Fruit fly (Drosophila melanogaster) whole organism, pupa: ENCODE results near the gene CG3631.

Experiments used
- CG10348 ChIP-seq: fragments of 200-800 bp; sonication (Bioruptor generic); IDR thresholded peaks from 2 replicates; pipeline ENCODE4 v1.3.6; 2022; ENCODE audit warnings: missing biosample characterization, missing genetic modification characterization
- CG12605 ChIP-seq: fragments of 200-800 bp; sonication (Bioruptor generic); IDR thresholded peaks from 2 replicates; pipeline ENCODE4 v1.3.6; 2022; ENCODE audit warnings: missing biosample characterization, missing genetic modification characterization
- CG13204 ChIP-seq: fragments of 200-800 bp; sonication (Bioruptor generic); optimal IDR thresholded peaks from 2 replicates; lab custom pipeline; 2018; ENCODE audit warnings: missing biosample characterization, mild to moderate bottlenecking, missing genetic modification characterization, moderate library complexity
- CG14655 ChIP-seq: fragments of 200-800 bp; sonication (Bioruptor generic); optimal IDR thresholded peaks from 3 replicates; lab custom pipeline; 2017; ENCODE audit warnings: mild to moderate bottlenecking, missing biosample characterization, missing genetic modification reagents, missing genetic modification characterization
- CG15710 ChIP-seq: fragments of 200-800 bp; sonication (Bioruptor generic); optimal IDR thresholded peaks from 2 replicates; lab custom pipeline; 2018; ENCODE audit warnings: missing biosample characterization, mild to moderate bottlenecking, missing genetic modification characterization, moderate library complexity
- CG17806 ChIP-seq: fragments of 200-800 bp; sonication (Bioruptor generic); optimal IDR thresholded peaks from 2 replicates; lab custom pipeline; 2018; ENCODE audit warnings: missing biosample characterization, mild to moderate bottlenecking, missing genetic modification characterization, moderate library complexity
- CG32121 ChIP-seq: fragments of 200-800 bp; sonication (Bioruptor generic); IDR thresholded peaks from 2 replicates; pipeline ENCODE4 v1.3.6; 2022; ENCODE audit warnings: missing biosample characterization, missing genetic modification characterization
- CG34367 ChIP-seq: fragments of 200-800 bp; sonication (Bioruptor generic); optimal IDR thresholded peaks from 2 replicates; lab custom pipeline; 2018; ENCODE audit warnings: missing biosample characterization, mild to moderate bottlenecking, missing genetic modification characterization
- CG4496 ChIP-seq: fragments of 200-800 bp; sonication (Bioruptor generic); IDR thresholded peaks from 3 replicates; pipeline ENCODE4 v1.3.6; 2022; ENCODE audit warnings: missing biosample characterization, missing genetic modification characterization
- CG8159 ChIP-seq: fragments of 200-800 bp; sonication (Bioruptor generic); optimal IDR thresholded peaks from 3 replicates; lab custom pipeline; 2018; ENCODE audit warnings: missing biosample characterization, mild to moderate bottlenecking, missing genetic modification characterization, moderate library complexity
- CG8301 ChIP-seq: fragments of 200-800 bp; sonication (Bioruptor generic); optimal IDR thresholded peaks from 2 replicates; lab custom pipeline; 2018; ENCODE audit warnings: missing biosample characterization, mild to moderate bottlenecking, missing genetic modification characterization
- CG9948 ChIP-seq: fragments of 200-800 bp; sonication (Bioruptor generic); optimal IDR thresholded peaks from 2 replicates; lab custom pipeline; 2018; ENCODE audit warnings: missing biosample characterization, mild to moderate bottlenecking, missing genetic modification characterization, moderate library complexity
- D1 ChIP-seq: fragments of 200-800 bp; sonication (Bioruptor generic); optimal IDR thresholded peaks from 2 replicates; lab custom pipeline; 2018; ENCODE audit warnings: missing biosample characterization, mild to moderate bottlenecking, missing genetic modification characterization, moderate library complexity
- EcR ChIP-seq: fragments of 200-800 bp; sonication (Bioruptor generic); optimal IDR thresholded peaks from 3 replicates; lab custom pipeline; 2019; ENCODE audit warnings: missing biosample characterization, missing genetic modification characterization, mild to moderate bottlenecking, moderate library complexity, missing genetic modification reagents
- Ets98B ChIP-seq: fragments of 200-800 bp; sonication (Bioruptor generic); IDR thresholded peaks from 2 replicates; pipeline ENCODE4 v1.3.6; 2022; ENCODE audit warnings: missing biosample characterization, missing genetic modification characterization
- Pif1A ChIP-seq: fragments of 200-800 bp; sonication (Bioruptor generic); optimal IDR thresholded peaks from 3 replicates; lab custom pipeline; 2016; ENCODE audit warnings: missing biosample characterization, missing genetic modification characterization
- Pif1B ChIP-seq: fragments of 200-800 bp; sonication (Bioruptor generic); optimal IDR thresholded peaks from 3 replicates; lab custom pipeline; 2016; ENCODE audit warnings: missing biosample characterization, missing genetic modification characterization
- Snoo ChIP-seq: fragments of 200-800 bp; sonication (Bioruptor generic); optimal IDR thresholded peaks from 3 replicates; lab custom pipeline; 2017; ENCODE audit warnings: missing biosample characterization, mild to moderate bottlenecking, missing genetic modification characterization, inconsistent platforms
- fd96Ca ChIP-seq: fragments of 200-800 bp; sonication (Bioruptor generic); IDR thresholded peaks from 3 replicates; pipeline ENCODE4 v1.3.6; 2022; ENCODE audit warnings: missing biosample characterization, missing genetic modification characterization
- gl ChIP-seq: fragments of 200-800 bp; sonication (Bioruptor generic); optimal IDR thresholded peaks from 2 replicates; lab custom pipeline; 2018; ENCODE audit warnings: missing biosample characterization, mild to moderate bottlenecking, missing genetic modification characterization
- rn ChIP-seq: fragments of 200-800 bp; sonication (Bioruptor generic); IDR thresholded peaks from 2 replicates; pipeline ENCODE4 v1.3.6; 2022; ENCODE audit warnings: missing biosample characterization, missing genetic modification characterization

Gene CG3631

dm6 chr3R:14901408-14902352, 22.4 kb downstream of the CG3631 start, which contains the start of gene RpS5b:
Gene RpS5b, minus strand, starts transcription at chr3R:14901563.
- peak; percentile 7 for TF ChIP-seq Snoo (tag; lab: Kevin White, UChicago)
- no peak for TF ChIP-seq EcR (GFP tag; lab: Kevin White, UChicago)

DNA sequence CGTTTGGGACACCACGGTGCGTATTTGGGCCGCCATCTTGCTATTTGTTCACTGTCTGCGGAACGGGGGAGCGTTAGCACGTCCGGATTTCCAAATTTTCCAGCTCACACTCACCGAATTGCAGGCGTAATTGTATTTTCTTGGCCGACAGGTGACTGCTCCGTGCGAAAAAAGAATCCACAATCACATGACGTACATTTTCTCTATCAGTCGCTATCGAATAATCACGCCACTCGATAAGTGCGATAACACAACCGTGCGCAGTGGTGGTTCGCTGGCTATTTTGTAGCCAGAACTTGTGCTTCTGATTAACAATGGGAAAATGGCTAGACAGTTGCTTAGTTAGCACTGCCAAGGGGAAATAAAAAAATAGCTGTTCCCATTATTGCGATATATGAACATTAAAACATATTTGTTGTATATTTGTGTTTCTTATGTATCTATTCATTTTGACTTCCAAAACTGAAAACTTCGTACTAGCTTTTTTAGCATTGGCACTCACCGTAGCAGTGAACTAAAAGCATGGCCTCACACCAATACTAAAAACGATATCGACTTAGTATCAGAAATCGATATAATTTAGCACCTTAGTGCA, 24.7 kb downstream of the CG3631 start, which contains the start of gene VhaPPA1-1:
VhaPPA1-1 (minus strand) TSS at position 225 of the 595 bp plus-strand sequence.
- TF ChIP-seq CG15710, result no peak
- no peak for TF ChIP-seq D1
- no peak for TF ChIP-seq Pif1B (GFP tag; lab: Kevin White, UChicago)
- TF ChIP-seq CG17806, result no peak
- TF ChIP-seq CG4496 (GFP tag; lab: Robert Waterston, UW), result no peak
- TF ChIP-seq Snoo (tag; lab: Kevin White, UChicago), result no peak

dm6 chr3R:14912449-14912987, 33.3 kb downstream of the CG3631 start:
- TF ChIP-seq Pif1B (GFP tag; lab: Kevin White, UChicago), result no peak
- TF ChIP-seq CG9948 (tag; lab: Kevin White, UChicago), result no peak
- TF ChIP-seq CG4496 (GFP tag; lab: Robert Waterston, UW), result no peak
- TF ChIP-seq CG15710, result no peak
- TF ChIP-seq Ets98B (GFP tag; lab: Robert Waterston, UW), result no peak
- no peak for TF ChIP-seq CG8159 (tag; lab: Kevin White, UChicago)
- TF ChIP-seq Pif1A (GFP tag; lab: Kevin White, UChicago), result no peak
- no peak for TF ChIP-seq fd96Ca (GFP tag; lab: Robert Waterston, UW)
- TF ChIP-seq CG8301 (tag; lab: Kevin White, UChicago), result no peak
- TF ChIP-seq CG10348 (GFP tag; lab: Robert Waterston, UW), result no peak
- no peak for TF ChIP-seq D1
- TF ChIP-seq CG13204, result no peak
- TF ChIP-seq gl (tag; lab: Kevin White, UChicago), result no peak
- no peak for TF ChIP-seq CG17806
- TF ChIP-seq rn (GFP tag; lab: Robert Waterston, UW), result no peak
- TF ChIP-seq CG12605 (GFP tag; lab: Robert Waterston, UW), result no peak
- TF ChIP-seq EcR (GFP tag; lab: Kevin White, UChicago), result no peak
- no peak for TF ChIP-seq CG32121 (GFP tag; lab: Robert Waterston, UW)
- no peak for TF ChIP-seq CG14655 (GFP tag; lab: Kevin White, UChicago)
- no peak for TF ChIP-seq Snoo (tag; lab: Kevin White, UChicago)

DNA sequence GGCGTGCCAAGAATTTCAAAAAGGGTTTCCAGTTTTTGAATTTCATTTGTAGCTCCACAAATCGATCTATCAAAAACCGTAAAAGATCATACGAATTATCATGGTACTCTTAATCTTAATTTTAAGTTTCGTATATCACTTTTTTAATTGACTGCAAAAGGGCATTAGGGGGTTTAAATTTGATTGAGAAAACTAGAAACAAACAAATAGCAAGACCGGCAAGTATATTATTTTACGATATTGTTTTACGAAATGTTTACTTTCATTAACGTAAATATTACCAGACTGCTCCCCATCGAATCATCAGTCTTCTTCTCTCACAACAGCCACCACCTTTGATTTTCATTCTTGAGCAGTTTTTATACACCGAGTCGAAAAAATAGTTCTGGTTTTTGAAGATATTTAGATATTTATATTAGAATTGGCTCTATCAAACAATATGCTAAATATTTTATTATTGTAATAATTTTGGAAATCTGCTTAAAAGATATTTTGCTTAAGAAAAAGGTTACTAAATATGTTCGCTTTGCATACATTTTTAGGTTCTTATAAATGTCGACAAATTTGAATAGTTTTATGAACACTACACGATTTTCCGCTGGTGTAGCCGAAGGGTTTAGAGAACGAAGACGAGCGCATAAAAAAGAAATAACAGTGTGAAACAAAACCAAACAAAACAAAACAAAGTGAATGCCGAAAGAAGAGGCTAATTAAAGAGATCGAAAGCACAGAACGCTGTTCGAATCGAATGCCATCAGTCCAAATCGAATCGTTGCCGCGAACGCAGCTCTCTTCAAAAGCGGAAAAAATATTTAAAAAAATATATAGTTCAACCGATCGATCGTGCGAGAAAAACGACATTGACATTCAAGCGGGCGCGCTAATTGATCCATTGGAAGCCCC, 38.9 kb downstream of the CG3631 start, which contains the start of gene Sdr:
Sdr (plus strand) TSS at position 702 of the 903 bp plus-strand sequence.
- TF ChIP-seq EcR (GFP tag; lab: Kevin White, UChicago) (no peak), CG12605 (GFP tag; lab: Robert Waterston, UW) (no peak; the same call in 1 of the 2 replicates), rn (GFP tag; lab: Robert Waterston, UW) (peak; percentile 24; the same call in 1 of the 2 replicates), gl (tag; lab: Kevin White, UChicago) (peak; percentile 22), CG13204 (no peak), CG15710 (peak; percentile 68), fd96Ca (GFP tag; lab: Robert Waterston, UW) (no peak), CG8301 (tag; lab: Kevin White, UChicago) (no peak), CG10348 (GFP tag; lab: Robert Waterston, UW) (no peak), CG9948 (tag; lab: Kevin White, UChicago) (peak; percentile 62), CG34367 (peak; percentile 50), CG14655 (GFP tag; lab: Kevin White, UChicago) (peak; percentile 36), Snoo (tag; lab: Kevin White, UChicago) (peak; percentile 38), CG8159 (tag; lab: Kevin White, UChicago) (peak; percentile 69), Pif1A (GFP tag; lab: Kevin White, UChicago) (peak; percentile 25), Pif1B (GFP tag; lab: Kevin White, UChicago) (peak; percentile 4), CG4496 (GFP tag; lab: Robert Waterston, UW) (no peak), Ets98B (GFP tag; lab: Robert Waterston, UW) (no peak), CG17806 (no peak), CG32121 (GFP tag; lab: Robert Waterston, UW) (no peak), D1 (no peak)
